Worm (Caenorhabditis elegans) whole organism, L3 larva: ENCODE data around the gene lurp-4.

Experiments
- R02D3.7 ChIP-seq: fragments of 150-350 bp; optimal IDR thresholded peaks from 2 replicates; lab custom pipeline; 2014; ENCODE audit warnings: missing biosample characterization, missing genetic modification characterization
- ZK546.5 ChIP-seq: sonication (generic microtip); optimal IDR thresholded peaks from 2 replicates; lab custom pipeline; 2017; ENCODE audit warnings: missing biosample characterization, missing genetic modification characterization
- aly-2 ChIP-seq: fragments of 150-350 bp; optimal IDR thresholded peaks from 2 replicates; lab custom pipeline; 2014; ENCODE audit warnings: missing biosample characterization, missing genetic modification characterization
- ama-1 ChIP-seq: fragments of 150-350 bp; optimal IDR thresholded peaks from 2 replicates; lab custom pipeline; 2018
- ceh-16 ChIP-seq: sonication (generic microtip); optimal IDR thresholded peaks from 2 replicates; lab custom pipeline; 2017; ENCODE audit warnings: missing biosample characterization, missing genetic modification characterization
- ceh-28 ChIP-seq: fragments of 150-350 bp; optimal IDR thresholded peaks from 2 replicates; lab custom pipeline; 2014; ENCODE audit warnings: missing biosample characterization, missing genetic modification reagents, missing genetic modification characterization
- ceh-82 ChIP-seq: fragments of 150-350 bp; optimal IDR thresholded peaks from 2 replicates; lab custom pipeline; 2014; ENCODE audit warnings: missing biosample characterization, missing genetic modification characterization
- ceh-9 ChIP-seq: sonication (generic microtip); optimal IDR thresholded peaks from 2 replicates; lab custom pipeline; 2018; ENCODE audit warnings: missing biosample characterization, missing genetic modification characterization
- daf-12 ChIP-seq: fragments of 150-350 bp; optimal IDR thresholded peaks from 2 replicates; lab custom pipeline; 2014; ENCODE audit warnings: missing biosample characterization, missing genetic modification reagents, missing genetic modification characterization
- egl-27 ChIP-seq: sonication (generic microtip); optimal IDR thresholded peaks from 4 replicates; lab custom pipeline; 2017; ENCODE audit warnings: missing biosample characterization, missing genetic modification reagents, missing genetic modification characterization
- egl-5 ChIP-seq: fragments of 150-350 bp; optimal IDR thresholded peaks from 2 replicates; lab custom pipeline; 2017; ENCODE audit warnings: missing biosample characterization, missing genetic modification reagents, missing genetic modification characterization, inconsistent platforms
- elt-1 ChIP-seq: fragments of 150-350 bp; optimal IDR thresholded peaks from 2 replicates; lab custom pipeline; 2014; ENCODE audit warnings: missing biosample characterization, missing genetic modification characterization
- elt-2 ChIP-seq: sonication (generic microtip); optimal IDR thresholded peaks from 2 replicates; lab custom pipeline; 2016; ENCODE audit warnings: missing genetic modification reagents, mild to moderate bottlenecking, missing genetic modification characterization, missing compliant biosample characterization
- elt-3 ChIP-seq, 3 experiments: fragments of 150-350 bp in 1 of 3; sonication (generic microtip) in 2 of 3; optimal IDR thresholded peaks; 2 replicates in 2 of 3; 4 replicates in 1 of 3; lab custom pipeline; 2014 to 2017; ENCODE audit warnings: missing biosample characterization in 3 of 3, missing genetic modification characterization in 3 of 3
- eor-1 ChIP-seq, 2 experiments: fragments of 150-350 bp; optimal IDR thresholded peaks; 2 replicates each; lab custom pipeline; 2014 to 2018; ENCODE audit warnings: missing biosample characterization in 2 of 2, missing genetic modification characterization in 2 of 2
- fkh-10 ChIP-seq: sonication (generic microtip); optimal IDR thresholded peaks from 2 replicates; lab custom pipeline; 2017; ENCODE audit warnings: missing biosample characterization, missing genetic modification reagents, missing genetic modification characterization
- fkh-2 ChIP-seq: fragments of 150-350 bp; optimal IDR thresholded peaks from 2 replicates; lab custom pipeline; 2014; ENCODE audit warnings: missing biosample characterization, missing genetic modification reagents, missing genetic modification characterization
- fos-1 ChIP-seq: fragments of 150-350 bp; optimal IDR thresholded peaks from 2 replicates; lab custom pipeline; 2014; ENCODE audit warnings: missing biosample characterization, missing genetic modification characterization
- hmg-11 ChIP-seq: sonication (generic microtip); optimal IDR thresholded peaks from 2 replicates; lab custom pipeline; 2016; ENCODE audit warnings: missing genetic modification characterization, missing compliant biosample characterization
- jun-1 ChIP-seq: fragments of 150-350 bp; optimal IDR thresholded peaks from 2 replicates; lab custom pipeline; 2014; ENCODE audit warnings: missing biosample characterization, missing genetic modification reagents, missing genetic modification characterization
- lin-15B ChIP-seq: fragments of 150-350 bp; optimal IDR thresholded peaks from 2 replicates; lab custom pipeline; 2014; ENCODE audit warnings: missing biosample characterization, missing genetic modification characterization
- lin-39 ChIP-seq: fragments of 150-350 bp; optimal IDR thresholded peaks from 2 replicates; lab custom pipeline; 2018; ENCODE audit warnings: missing biosample characterization, missing genetic modification reagents, missing genetic modification characterization
- lsy-12 ChIP-seq: sonication (generic microtip); optimal IDR thresholded peaks from 2 replicates; lab custom pipeline; 2016; ENCODE audit warnings: mild to moderate bottlenecking, missing genetic modification characterization, missing compliant biosample characterization
- mdl-1 ChIP-seq: fragments of 150-350 bp; optimal IDR thresholded peaks from 2 replicates; lab custom pipeline; 2014; ENCODE audit warnings: missing biosample characterization, missing genetic modification characterization
- mml-1 ChIP-seq: fragments of 150-350 bp; sonication (generic microtip); optimal IDR thresholded peaks from 3 replicates; lab custom pipeline; 2014; ENCODE audit warnings: missing biosample characterization, missing genetic modification characterization
- nhr-11 ChIP-seq: fragments of 150-350 bp; optimal IDR thresholded peaks from 2 replicates; lab custom pipeline; 2014; ENCODE audit warnings: missing biosample characterization, missing genetic modification characterization
- nhr-12 ChIP-seq: fragments of 150-350 bp; optimal IDR thresholded peaks from 2 replicates; lab custom pipeline; 2014; ENCODE audit warnings: missing biosample characterization, missing genetic modification characterization
- nhr-23 ChIP-seq: fragments of 150-350 bp; optimal IDR thresholded peaks from 2 replicates; lab custom pipeline; 2014; ENCODE audit warnings: missing biosample characterization, missing genetic modification reagents, missing genetic modification characterization
- nhr-237 ChIP-seq: fragments of 150-350 bp; optimal IDR thresholded peaks from 2 replicates; lab custom pipeline; 2014; ENCODE audit warnings: missing biosample characterization, missing genetic modification characterization
- nhr-25 ChIP-seq: sonication (generic microtip); optimal IDR thresholded peaks from 2 replicates; lab custom pipeline; 2017; ENCODE audit warnings: missing biosample characterization, missing genetic modification characterization
- nhr-28 ChIP-seq: fragments of 150-350 bp; optimal IDR thresholded peaks from 2 replicates; lab custom pipeline; 2014; ENCODE audit warnings: missing biosample characterization, missing genetic modification characterization
- nhr-43 ChIP-seq: sonication (generic microtip); optimal IDR thresholded peaks from 2 replicates; lab custom pipeline; 2016; ENCODE audit warnings: mild to moderate bottlenecking, missing genetic modification characterization, missing compliant biosample characterization; ENCODE audit not compliant: poor library complexity, severe bottlenecking
- nhr-67 ChIP-seq: fragments of 150-350 bp; optimal IDR thresholded peaks from 2 replicates; lab custom pipeline; 2014; ENCODE audit warnings: missing biosample characterization, missing genetic modification characterization
- nhr-76 ChIP-seq: fragments of 150-350 bp; sonication (generic microtip); optimal IDR thresholded peaks from 5 replicates; lab custom pipeline; 2014; ENCODE audit warnings: missing biosample characterization, missing genetic modification characterization
- nhr-77 ChIP-seq: fragments of 150-350 bp; optimal IDR thresholded peaks from 2 replicates; lab custom pipeline; 2014; ENCODE audit warnings: missing biosample characterization, missing genetic modification characterization
- pha-4 ChIP-seq: fragments of 150-350 bp; optimal IDR thresholded peaks from 2 replicates; lab custom pipeline; 2014; ENCODE audit warnings: missing biosample characterization, missing genetic modification reagents, missing genetic modification characterization
- pqm-1 ChIP-seq: fragments of 150-350 bp; optimal IDR thresholded peaks from 2 replicates; lab custom pipeline; 2017; ENCODE audit warnings: missing biosample characterization, missing genetic modification characterization, inconsistent platforms
- sea-2 ChIP-seq: fragments of 150-350 bp; sonication (generic microtip); optimal IDR thresholded peaks from 4 replicates; lab custom pipeline; 2014; ENCODE audit warnings: missing biosample characterization, missing genetic modification reagents, missing genetic modification characterization
- skn-1 ChIP-seq: fragments of 150-350 bp; optimal IDR thresholded peaks from 2 replicates; lab custom pipeline; 2014; ENCODE audit warnings: missing biosample characterization, missing genetic modification characterization
- snpc-4 ChIP-seq: fragments of 150-350 bp; optimal IDR thresholded peaks from 2 replicates; lab custom pipeline; 2014; ENCODE audit warnings: missing biosample characterization, missing genetic modification characterization
- tbx-2 ChIP-seq: sonication (generic microtip); optimal IDR thresholded peaks from 2 replicates; lab custom pipeline; 2016; ENCODE audit warnings: mild to moderate bottlenecking, missing genetic modification characterization, missing compliant biosample characterization
- unc-39 ChIP-seq: sonication (generic microtip); optimal IDR thresholded peaks from 4 replicates; lab custom pipeline; 2017; ENCODE audit warnings: missing biosample characterization, missing genetic modification characterization
- unc-62 ChIP-seq: fragments of 150-350 bp; sonication (generic microtip); optimal IDR thresholded peaks from 4 replicates; lab custom pipeline; 2014; ENCODE audit warnings: missing biosample characterization, missing genetic modification reagents, missing genetic modification characterization
- zag-1 ChIP-seq: fragments of 150-350 bp; optimal IDR thresholded peaks from 2 replicates; lab custom pipeline; 2014; ENCODE audit warnings: missing biosample characterization, missing genetic modification characterization
- ztf-11 ChIP-seq: fragments of 150-350 bp; optimal IDR thresholded peaks from 2 replicates; lab custom pipeline; 2014; ENCODE audit warnings: missing biosample characterization, missing genetic modification characterization
- ztf-4 ChIP-seq: fragments of 150-350 bp; optimal IDR thresholded peaks from 2 replicates; lab custom pipeline; 2014; ENCODE audit warnings: missing biosample characterization, missing genetic modification characterization

The lurp-4 gene

ce11 chrV:13083751-13084672, 8.4 kb upstream of the lurp-4 start:
- TF ChIP-seq snpc-4 (tag; lab: Kevin White, UChicago) (peak; percentile 3), ceh-16 (tag; lab: Kevin White, UChicago) (no peak), elt-2 (tag; lab: Kevin White, UChicago) (peak; percentile 32), lin-39 (tag; lab: Kevin White, UChicago) (peak; percentile 35)

ce11 chrV:13085227-13085640, 7.2 kb upstream of the lurp-4 start:
- TF ChIP-seq elt-2 (tag; lab: Kevin White, UChicago) (peak; percentile 88), elt-3 (tag; optimal IDR thresholded peaks at IDR 0.05; lab: Kevin White, UChicago) (peak in 1 of 3 experiments; percentile 5), pqm-1 (tag; lab: Kevin White, UChicago) (peak; percentile 65), nhr-76 (tag; lab: Kevin White, UChicago) (no peak), jun-1 (tag; lab: Kevin White, UChicago) (peak; percentile 36), nhr-23 (peak; percentile 43)

- TF ChIP-seq tbx-2 (tag; lab: Kevin White, UChicago): peak; percentile 23
- no peak for TF ChIP-seq elt-3 (tag; optimal IDR thresholded peaks at IDR 0.05; lab: Kevin White, UChicago)
- no peak for TF ChIP-seq ztf-11 (tag; lab: Kevin White, UChicago)
- no peak for TF ChIP-seq ceh-9 (tag; lab: Kevin White, UChicago)
- TF ChIP-seq egl-5 (tag; lab: Kevin White, UChicago): peak; percentile 3
- no peak for TF ChIP-seq aly-2 (tag; lab: Kevin White, UChicago)
- no peak for TF ChIP-seq ztf-4 (tag; lab: Kevin White, UChicago)
- no peak for TF ChIP-seq ceh-16 (tag; lab: Kevin White, UChicago)
- TF ChIP-seq elt-1 (tag; lab: Kevin White, UChicago): peak; percentile 4
- peak; percentile 48 for TF ChIP-seq R02D3.7 (tag; lab: Kevin White, UChicago)
- TF ChIP-seq lin-39 (tag; lab: Kevin White, UChicago): peak; percentile 87
- TF ChIP-seq mdl-1 (tag; lab: Kevin White, UChicago): peak; percentile 25
- TF ChIP-seq daf-12 (tag; lab: Kevin White, UChicago): no peak
- TF ChIP-seq egl-27 (tag; lab: Kevin White, UChicago): no peak
- TF ChIP-seq nhr-76 (tag; lab: Kevin White, UChicago): no peak
- peak; percentile 26 for TF ChIP-seq lsy-12 (tag; lab: Kevin White, UChicago)
- no peak for TF ChIP-seq nhr-237 (tag; lab: Kevin White, UChicago)
- TF ChIP-seq lin-15B (tag; lab: Kevin White, UChicago): peak; percentile 48
- TF ChIP-seq nhr-67: no peak
- peak; percentile 90 for TF ChIP-seq hmg-11 (tag; lab: Kevin White, UChicago)
- TF ChIP-seq fos-1: no peak
- TF ChIP-seq zag-1: no peak
- peak; percentile 61 for TF ChIP-seq snpc-4 (tag; lab: Kevin White, UChicago)
- TF ChIP-seq nhr-11 (tag; lab: Kevin White, UChicago): no peak
- TF ChIP-seq skn-1: peak; percentile 4
- TF ChIP-seq nhr-25: peak; percentile 29
- no peak for TF ChIP-seq mml-1 (tag; lab: Kevin White, UChicago)
- no peak for TF ChIP-seq jun-1 (tag; lab: Kevin White, UChicago)
- TF ChIP-seq nhr-28 (tag; lab: Kevin White, UChicago): no peak
- peak; percentile 75 for TF ChIP-seq ama-1 (lab: Kevin White, UChicago)
- TF ChIP-seq nhr-43 (tag; lab: Kevin White, UChicago): peak; percentile 46
- TF ChIP-seq eor-1 (tag; optimal IDR thresholded peaks at IDR 0.05; lab: Kevin White, UChicago): no peak
- peak; percentile 67 for TF ChIP-seq elt-2 (tag; lab: Kevin White, UChicago)
- TF ChIP-seq unc-39 (tag; lab: Kevin White, UChicago): no peak
- TF ChIP-seq nhr-23: peak; percentile 17
- no peak for TF ChIP-seq fkh-10 (GFP tag; lab: Kevin White, UChicago)
- TF ChIP-seq pqm-1 (tag; lab: Kevin White, UChicago): peak; percentile 37
- peak; percentile 24 for TF ChIP-seq ceh-28 (tag; lab: Kevin White, UChicago)
- no peak for TF ChIP-seq nhr-77 (tag; lab: Kevin White, UChicago)
- TF ChIP-seq ZK546.5 (tag; lab: Kevin White, UChicago): no peak
- TF ChIP-seq ceh-82 (tag; lab: Kevin White, UChicago): peak; percentile 2
- TF ChIP-seq unc-62: peak; percentile 93
- TF ChIP-seq nhr-12 (tag; lab: Kevin White, UChicago): no peak
- TF ChIP-seq sea-2: no peak
- TF ChIP-seq pha-4 (tag; lab: Kevin White, UChicago): peak; percentile 71
- TF ChIP-seq fkh-2: no peak
Observed at ce11 chrV:13085917-13086552, 6.4 kb upstream of the lurp-4 start.
